Fruit fly (Drosophila melanogaster): ENCODE results near the gene CG6012.

The CG6012 gene

DNA sequence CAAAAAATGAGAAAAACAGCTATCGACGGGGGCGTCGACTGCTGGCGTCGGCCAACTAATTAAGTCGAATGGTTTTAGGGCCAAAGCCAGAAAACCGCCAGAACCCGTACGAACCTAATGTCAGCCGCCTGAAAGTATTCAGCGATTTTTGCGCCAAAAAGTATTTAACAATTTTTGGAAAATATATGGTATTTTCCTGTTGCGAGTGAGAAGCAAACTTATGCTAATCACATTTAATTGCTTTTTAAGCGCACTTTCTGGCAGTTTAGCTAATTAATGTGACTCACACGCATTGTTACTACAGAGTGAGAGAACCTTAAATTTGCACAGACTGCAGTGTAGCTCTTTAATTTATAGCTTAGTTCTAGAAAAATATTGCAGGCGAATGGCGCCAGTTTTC, 1.2 kb upstream of the CG6012 start:
- no peak for TF ChIP-seq CG34367 (tag; optimal IDR thresholded peaks at IDR 0.05)
- TF ChIP-seq CG10348 (GFP tag; IDR thresholded peaks at IDR 0.05), result no peak
- TF ChIP-seq CG4496 (GFP tag; IDR thresholded peaks at IDR 0.05), result no peak
- TF ChIP-seq rn (GFP tag; IDR thresholded peaks at IDR 0.05), result no peak
- no peak for TF ChIP-seq CG12605 (GFP tag; IDR thresholded peaks at IDR 0.05)
- no peak for TF ChIP-seq CG9948 (tag; optimal IDR thresholded peaks at IDR 0.05)
- no peak for TF ChIP-seq Pif1B (GFP tag; optimal IDR thresholded peaks at IDR 0.05)
- TF ChIP-seq CG8159 (tag; optimal IDR thresholded peaks at IDR 0.05), result no peak
- TF ChIP-seq CG15710 (tag; optimal IDR thresholded peaks at IDR 0.05), result no peak
- no peak for TF ChIP-seq CG17806 (tag; optimal IDR thresholded peaks at IDR 0.05)
- no peak for TF ChIP-seq CG14655 (GFP tag; optimal IDR thresholded peaks at IDR 0.05)
- TF ChIP-seq EcR (GFP tag; optimal IDR thresholded peaks at IDR 0.05), result no peak
- TF ChIP-seq Ets98B (GFP tag; IDR thresholded peaks at IDR 0.05), result no peak
- TF ChIP-seq fd96Ca (GFP tag; IDR thresholded peaks at IDR 0.05), result no peak
- TF ChIP-seq Pif1A (GFP tag; optimal IDR thresholded peaks at IDR 0.05), result no peak

DNA sequence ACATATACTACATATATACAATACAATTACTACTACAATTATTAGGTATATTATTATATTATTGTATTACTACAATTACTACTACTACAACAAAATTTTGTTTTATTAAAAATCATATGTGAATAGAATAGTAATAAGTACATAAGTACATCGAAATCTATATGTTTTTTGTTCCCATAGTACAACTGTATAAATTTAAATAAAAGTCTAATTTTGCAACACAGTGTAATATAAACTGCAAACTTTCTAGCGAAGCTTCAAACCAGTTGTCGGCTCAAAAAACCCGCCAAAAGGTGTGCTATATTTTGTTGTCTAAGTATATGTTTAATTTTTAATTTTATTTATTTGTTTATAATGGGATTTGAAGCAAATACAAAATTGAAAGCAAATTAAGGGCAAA, 1.7 kb downstream of the CG6012 start:
- TF ChIP-seq D1 (tag; optimal IDR thresholded peaks at IDR 0.05) (peak; percentile 42), CG34367 (tag; optimal IDR thresholded peaks at IDR 0.05) (no peak)

DNA sequence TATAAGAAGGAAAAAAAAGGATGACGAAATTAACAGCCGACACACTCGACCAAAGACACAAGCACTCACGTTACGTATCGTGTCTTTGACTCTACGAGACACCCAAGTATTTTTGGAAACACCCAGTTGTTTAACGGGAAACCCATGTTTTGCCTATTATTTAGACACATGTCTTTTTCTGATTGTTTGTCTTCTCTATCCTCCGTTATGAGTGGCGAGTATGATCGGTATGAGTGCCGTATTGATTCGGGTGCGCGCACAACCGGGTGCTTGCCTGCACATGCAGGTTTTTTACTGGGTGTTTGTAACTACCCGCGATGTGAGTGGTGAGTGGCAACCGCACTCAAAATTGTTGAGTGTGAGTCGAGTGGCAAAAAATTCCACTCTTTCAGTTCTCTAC, 2.2 kb downstream of the CG6012 start:
- TF ChIP-seq CG10348 (GFP tag; IDR thresholded peaks at IDR 0.05), result no peak
- TF ChIP-seq CG8159 (tag; optimal IDR thresholded peaks at IDR 0.05), result no peak
- TF ChIP-seq CG15710 (tag; optimal IDR thresholded peaks at IDR 0.05), result no peak
- TF ChIP-seq Snoo (tag; optimal IDR thresholded peaks at IDR 0.05), result no peak
- TF ChIP-seq CG17806 (tag; optimal IDR thresholded peaks at IDR 0.05), result no peak
- TF ChIP-seq Pif1B (GFP tag; optimal IDR thresholded peaks at IDR 0.05), result no peak
- no peak for TF ChIP-seq CG4496 (GFP tag; IDR thresholded peaks at IDR 0.05)
- no peak for TF ChIP-seq Ets98B (GFP tag; IDR thresholded peaks at IDR 0.05)
- no peak for TF ChIP-seq CG34367 (tag; optimal IDR thresholded peaks at IDR 0.05)
- TF ChIP-seq CG14655 (GFP tag; optimal IDR thresholded peaks at IDR 0.05), result no peak
- TF ChIP-seq CG13204 (GFP tag; optimal IDR thresholded peaks at IDR 0.05), result no peak
- TF ChIP-seq rn (GFP tag; IDR thresholded peaks at IDR 0.05), result no peak
- TF ChIP-seq CG32121 (GFP tag; IDR thresholded peaks at IDR 0.05), result no peak
- no peak for TF ChIP-seq fd96Ca (GFP tag; IDR thresholded peaks at IDR 0.05)
- TF ChIP-seq CG9948 (tag; optimal IDR thresholded peaks at IDR 0.05), result no peak
- no peak for TF ChIP-seq EcR (GFP tag; optimal IDR thresholded peaks at IDR 0.05)
- no peak for TF ChIP-seq Pif1A (GFP tag; optimal IDR thresholded peaks at IDR 0.05)

DNA sequence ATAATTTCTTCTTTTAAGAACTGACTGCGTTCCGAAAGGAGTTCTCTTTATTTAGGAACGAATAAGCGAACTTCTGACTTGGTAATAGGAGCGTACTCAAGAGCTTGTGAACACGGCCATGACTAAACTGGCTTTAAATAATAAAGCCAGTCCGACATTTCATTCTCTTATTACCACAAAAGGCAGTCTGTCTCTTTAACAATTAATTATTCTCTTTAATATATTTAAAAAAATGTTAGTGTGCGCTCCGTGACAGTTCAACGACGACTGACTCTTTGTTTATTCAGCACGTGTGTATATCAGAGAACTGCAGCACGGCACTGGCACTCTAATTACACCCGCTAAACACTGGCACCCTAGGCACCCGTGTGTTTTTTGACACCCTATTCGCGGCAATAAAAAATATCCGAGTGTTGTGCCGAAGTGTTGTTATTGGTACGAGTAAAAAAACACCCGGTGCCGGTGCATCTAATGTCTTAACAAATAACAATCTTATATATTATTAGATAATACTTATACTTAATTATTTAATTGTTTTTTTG, 2.8 kb downstream of the CG6012 start, which contains the start of gene CG31809:
Gene CG31809 (minus strand): TSS at position 249 of the 542 bp plus-strand sequence.
- TF ChIP-seq D1 (tag; optimal IDR thresholded peaks at IDR 0.05) (peak; percentile 38), CG34367 (tag; optimal IDR thresholded peaks at IDR 0.05) (no peak), rn (GFP tag; IDR thresholded peaks at IDR 0.05) (no peak), gl (tag; optimal IDR thresholded peaks at IDR 0.05) (no peak)

DNA sequence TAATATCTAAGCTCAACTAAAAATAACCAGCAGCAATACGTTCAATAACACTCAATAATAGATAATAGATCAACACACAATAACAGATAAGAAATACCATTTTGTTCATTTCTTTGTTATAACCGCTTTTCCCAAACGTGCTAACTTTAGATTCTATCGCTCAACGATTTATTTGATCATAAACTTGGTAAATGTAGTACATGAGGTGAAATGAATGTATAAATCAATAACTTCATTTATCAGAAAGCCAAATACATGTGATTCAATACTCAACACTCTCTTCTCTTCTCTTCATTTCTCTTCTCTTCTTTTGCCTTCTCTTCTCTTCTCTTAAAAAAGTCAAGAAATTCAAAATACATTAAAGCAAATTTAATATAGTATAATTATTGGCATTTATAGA, 3.6 kb downstream of the CG6012 start:
- TF ChIP-seq Snoo (tag; optimal IDR thresholded peaks at IDR 0.05) (no peak), Pif1A (GFP tag; optimal IDR thresholded peaks at IDR 0.05) (no peak), EcR (GFP tag; optimal IDR thresholded peaks at IDR 0.05) (no peak), CG15710 (tag; optimal IDR thresholded peaks at IDR 0.05) (no peak), CG9948 (tag; optimal IDR thresholded peaks at IDR 0.05) (no peak), CG4496 (GFP tag; IDR thresholded peaks at IDR 0.05) (no peak), CG32121 (GFP tag; IDR thresholded peaks at IDR 0.05) (no peak), CG8159 (tag; optimal IDR thresholded peaks at IDR 0.05) (no peak), fd96Ca (GFP tag; IDR thresholded peaks at IDR 0.05) (no peak)

DNA sequence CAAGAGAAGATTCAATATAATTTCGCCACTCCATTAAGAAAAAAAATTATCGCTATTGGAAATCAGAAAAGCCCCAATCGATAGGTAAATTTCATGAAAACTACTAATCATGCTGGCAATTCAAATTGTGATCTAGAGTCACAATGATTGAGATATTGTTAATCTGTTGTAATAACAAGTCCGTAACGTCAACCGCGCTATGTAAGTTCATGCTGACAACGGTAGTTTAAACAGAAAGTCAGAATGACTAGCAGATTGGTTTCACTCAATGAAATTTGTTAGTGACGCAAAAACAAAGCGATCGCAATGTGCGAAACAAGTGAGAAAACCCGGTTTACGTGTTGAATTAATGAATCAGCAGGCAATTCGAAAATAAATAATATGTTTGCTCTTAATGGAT, 4.2 kb downstream of the CG6012 start:
- TF ChIP-seq CG17806 (tag; optimal IDR thresholded peaks at IDR 0.05), result no peak
- no peak for TF ChIP-seq Ets98B (GFP tag; IDR thresholded peaks at IDR 0.05)
- TF ChIP-seq CG8301 (tag; optimal IDR thresholded peaks at IDR 0.05), result no peak

DNA sequence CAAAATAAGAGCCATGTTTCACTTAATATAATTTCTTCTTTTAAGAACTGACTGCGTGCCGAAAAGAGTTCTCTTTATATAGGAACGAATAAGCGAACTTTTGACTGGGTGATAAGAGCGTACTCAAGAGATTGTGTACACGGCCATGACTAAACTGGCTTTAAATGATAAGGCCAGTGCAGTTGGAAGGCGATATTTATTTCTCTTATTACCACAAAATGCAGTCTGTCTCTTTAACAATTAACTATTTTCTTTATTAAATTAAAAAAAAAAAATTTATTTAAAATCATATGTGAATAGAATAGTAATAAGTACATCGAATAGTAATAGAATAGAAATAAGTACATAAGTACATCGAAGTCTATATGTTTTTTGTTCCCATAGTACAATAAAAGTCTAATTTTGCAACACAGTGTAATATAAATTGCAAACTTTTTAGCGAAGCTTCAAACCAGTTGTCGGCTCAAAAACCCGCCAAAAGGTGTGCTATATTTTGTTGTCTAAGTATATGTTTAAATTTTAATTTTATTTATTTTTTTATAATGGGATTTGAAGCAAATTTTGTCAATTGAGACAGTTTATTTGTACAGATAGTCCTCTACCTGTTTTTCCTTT, 8.9 kb downstream of the CG6012 start, which contains the start of gene CG31810:
Gene CG31810 (minus strand): TSS at position 51 of the 615 bp plus-strand sequence.
- TF ChIP-seq D1 (tag; optimal IDR thresholded peaks at IDR 0.05), result peak; percentile 55
- TF ChIP-seq Pif1B (GFP tag; optimal IDR thresholded peaks at IDR 0.05), result no peak
- TF ChIP-seq CG32121 (GFP tag; IDR thresholded peaks at IDR 0.05), result 0 out of 2 replicates have a peak, but pooled peaks have one; percentile 17

DNA sequence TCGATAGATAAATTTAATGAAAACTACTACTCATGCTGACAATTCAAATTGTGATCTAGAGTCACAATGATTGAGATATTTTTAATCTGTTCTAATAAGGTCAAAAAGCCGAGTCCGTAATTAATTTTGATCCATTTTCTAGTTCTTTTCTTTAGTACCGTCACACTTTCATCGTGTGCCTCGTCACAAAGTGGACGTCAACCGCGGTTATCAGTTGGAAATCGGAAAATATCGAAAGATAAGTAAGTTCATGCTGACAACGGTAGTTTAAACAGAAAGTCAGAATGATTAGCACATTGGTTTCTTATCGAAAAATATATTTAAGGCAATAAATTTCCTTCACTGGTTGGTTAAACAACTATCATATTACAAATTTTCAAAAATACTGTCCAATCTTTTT, 10.8 kb downstream of the CG6012 start:
- TF ChIP-seq CG13204 (GFP tag; optimal IDR thresholded peaks at IDR 0.05) (no peak), CG12605 (GFP tag; IDR thresholded peaks at IDR 0.05) (no peak), CG8301 (tag; optimal IDR thresholded peaks at IDR 0.05) (no peak), CG9948 (tag; optimal IDR thresholded peaks at IDR 0.05) (no peak), fd96Ca (GFP tag; IDR thresholded peaks at IDR 0.05) (no peak), CG10348 (GFP tag; IDR thresholded peaks at IDR 0.05) (no peak), Pif1A (GFP tag; optimal IDR thresholded peaks at IDR 0.05) (no peak), rn (GFP tag; IDR thresholded peaks at IDR 0.05) (no peak), CG15710 (tag; optimal IDR thresholded peaks at IDR 0.05) (no peak), Ets98B (GFP tag; IDR thresholded peaks at IDR 0.05) (no peak), EcR (GFP tag; optimal IDR thresholded peaks at IDR 0.05) (no peak), CG4496 (GFP tag; IDR thresholded peaks at IDR 0.05) (no peak), CG34367 (tag; optimal IDR thresholded peaks at IDR 0.05) (no peak), CG32121 (GFP tag; IDR thresholded peaks at IDR 0.05) (no peak), CG8159 (tag; optimal IDR thresholded peaks at IDR 0.05) (no peak), gl (tag; optimal IDR thresholded peaks at IDR 0.05) (no peak)
